Fruit fly (Drosophila melanogaster): ENCODE measurements around the gene CG42788.
A peak's percentile ranks its signal among the peaks of the same experiment; 100 is the strongest.

Gene CG42788

DNA sequence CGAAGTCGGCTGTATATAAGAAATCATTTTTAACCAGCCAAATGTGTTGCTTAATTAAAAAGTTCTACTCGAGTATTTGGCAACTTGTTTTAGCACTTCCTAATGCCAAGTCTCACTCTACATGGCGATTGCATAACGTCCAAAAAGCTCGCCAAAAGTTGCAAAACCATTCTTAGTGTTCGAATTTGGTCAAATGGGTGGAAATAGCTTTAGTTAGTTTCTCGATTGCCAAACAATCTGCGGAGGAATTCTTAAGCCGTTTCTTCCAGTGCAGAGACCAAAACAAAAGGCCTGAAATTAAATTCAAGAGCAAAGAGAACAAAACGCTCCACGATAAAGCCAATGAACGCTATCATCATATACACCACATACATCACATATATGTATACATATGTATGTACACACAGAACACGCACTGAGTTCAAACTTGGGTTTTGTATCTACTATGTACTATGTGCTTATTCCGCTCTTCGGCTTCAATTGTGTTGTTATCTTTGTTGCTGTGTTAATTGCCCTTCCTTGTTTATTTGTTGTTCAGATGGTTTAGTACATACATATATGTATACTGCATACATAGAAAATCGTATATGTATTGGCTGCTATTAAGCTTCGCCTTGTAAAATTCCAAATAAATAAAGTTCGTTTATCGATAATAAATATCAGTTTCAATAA is 42.3 kb downstream of the CG42788 start (continued):
- TF ChIP-seq vnd (GFP tag; IDR thresholded peaks at IDR 0.05; ENCODE audit: partially characterized antibody) (no peak), ttk (GFP tag; IDR thresholded peaks at IDR 0.05) (no peak), Vsx1 (GFP tag; optimal IDR thresholded peaks at IDR 0.05) (peak; percentile 60), Abd-B (GFP tag; optimal IDR thresholded peaks at IDR 0.05) (no peak), Sry-β (GFP tag; optimal IDR thresholded peaks at IDR 0.05) (no peak), ara (GFP tag; IDR thresholded peaks at IDR 0.05) (no peak), tll (GFP tag; optimal IDR thresholded peaks at IDR 0.05) (no peak), cg (GFP tag; optimal IDR thresholded peaks at IDR 0.05) (peak; percentile 61), phol (tag; optimal IDR thresholded peaks at IDR 0.05) (no peak), Optix (GFP tag; IDR thresholded peaks at IDR 0.05) (peak; percentile 26; the same call in 1 of the 3 replicates), Med (GFP tag) (peak; percentile 64), CG30020 (tag; optimal IDR thresholded peaks at IDR 0.05) (no peak), fd3F (GFP tag; optimal IDR thresholded peaks at IDR 0.05) (peak; percentile 42), cwo (GFP tag; optimal IDR thresholded peaks at IDR 0.05) (no peak), CG11093 (GFP tag; IDR thresholded peaks at IDR 0.05) (no peak), CG4617 (GFP tag; optimal IDR thresholded peaks at IDR 0.05; ENCODE audit: borderline replicate concordance) (no peak), scrt (GFP tag; optimal IDR thresholded peaks at IDR 0.05) (peak; percentile 31), CG2889 (GFP tag; IDR thresholded peaks at IDR 0.05) (no peak), HLHmδ (GFP tag; optimal IDR thresholded peaks at IDR 0.05) (no peak), CG10366 (GFP tag; IDR thresholded peaks at IDR 0.05) (no peak), Dref (GFP tag; IDR thresholded peaks at IDR 0.05) (no peak), CG18619 (GFP tag; optimal IDR thresholded peaks at IDR 0.05) (peak; percentile 31), trh (GFP tag; optimal IDR thresholded peaks at IDR 0.05) (no peak), CG16815 (GFP tag; optimal IDR thresholded peaks at IDR 0.05) (no peak), tio (GFP tag; optimal IDR thresholded peaks at IDR 0.05) (no peak), Rfx (GFP tag; IDR thresholded peaks at IDR 0.05) (peak; percentile 33; the same call in 1 of the 2 replicates), CG8089 (GFP tag; optimal IDR thresholded peaks at IDR 0.05) (no peak), C15 (GFP tag; IDR thresholded peaks at IDR 0.05) (no peak), ind (GFP tag; optimal IDR thresholded peaks at IDR 0.05) (peak; percentile 8), da (GFP tag; optimal IDR thresholded peaks at IDR 0.05) (no peak), Hr78 (GFP tag; optimal IDR thresholded peaks at IDR 0.05) (peak in 1 of 2 experiments; percentile 38), hb (GFP tag; IDR thresholded peaks at IDR 0.05; ENCODE audit: partially characterized antibody) (no peak), gt (GFP tag; IDR thresholded peaks at IDR 0.05) (no peak), tap (tag; optimal IDR thresholded peaks at IDR 0.05) (peak; percentile 15), CG1832 (GFP tag; optimal IDR thresholded peaks at IDR 0.05) (no peak), ken (GFP tag; IDR thresholded peaks at IDR 0.05) (no peak), gro (GFP tag; optimal IDR thresholded peaks at IDR 0.05) (peak; percentile 19), pan (optimal IDR thresholded peaks at IDR 0.05) (no peak), pan (GFP tag; optimal IDR thresholded peaks at IDR 0.05 in 1 of 2, IDR thresholded peaks at IDR 0.05 in 1 of 2) (peak in 1 of 2 experiments; percentile 52), Stat92E (GFP tag; optimal IDR thresholded peaks at IDR 0.05) (no peak), CG3995 (GFP tag; optimal IDR thresholded peaks at IDR 0.05) (no peak), CG11085 (GFP tag; IDR thresholded peaks at IDR 0.05) (no peak), ftz-f1 (GFP tag; optimal IDR thresholded peaks at IDR 0.05) (no peak), zen2 (GFP tag; IDR thresholded peaks at IDR 0.05; ENCODE audit: partially characterized antibody) (no peak), BtbVII (GFP tag; optimal IDR thresholded peaks at IDR 0.05) (peak; percentile 37), Hr51 (GFP tag; optimal IDR thresholded peaks at IDR 0.05) (no peak), Mrtf (GFP tag; IDR thresholded peaks at IDR 0.05) (no peak), CG14014 (GFP tag; IDR thresholded peaks at IDR 0.05) (no peak; the same call in 1 of the 2 replicates), Hsf (GFP tag; optimal IDR thresholded peaks at IDR 0.05) (no peak)
